Fruit fly (Drosophila melanogaster) Kc167 (cell line): ENCODE measurements around the gene CG9733.

Experiments used
- h ChIP-seq: fragments of >200 bp; optimal IDR thresholded peaks from 3 replicates; lab custom pipeline; 2018; ENCODE audit warnings: missing external identifiers
- ttk ChIP-seq: sonication (Bioruptor generic); optimal IDR thresholded peaks from 2 replicates; lab custom pipeline; 2017; ENCODE audit warnings: missing external identifiers

DNA sequence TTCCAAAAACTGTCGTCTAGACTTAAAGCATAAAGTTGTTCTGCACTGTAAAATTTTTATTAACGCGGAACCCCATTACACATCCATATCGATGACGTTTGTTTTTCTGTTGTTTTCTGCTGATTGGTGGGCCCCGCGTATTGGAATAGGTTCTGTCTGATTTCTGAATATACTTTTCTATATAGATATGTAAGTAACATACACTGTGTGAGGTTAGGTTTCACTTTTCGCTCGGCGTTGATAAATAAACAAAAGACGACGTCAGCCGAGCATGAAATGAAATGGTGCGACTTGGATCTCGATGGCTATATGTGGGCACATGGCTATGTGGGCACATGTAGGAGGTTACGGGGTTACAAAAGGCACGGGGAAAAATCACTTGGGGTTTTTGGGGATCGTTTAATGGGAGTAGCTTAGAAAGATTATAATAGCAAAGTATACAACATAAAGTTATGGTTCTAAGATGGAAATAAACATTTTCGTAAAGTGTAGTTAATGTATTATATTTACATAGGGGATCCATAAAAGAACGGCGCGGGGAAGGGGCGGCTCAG is 36.6 kb upstream of the CG9733 start:
- TF ChIP-seq h (lab: Kevin White, UChicago) (no peak), ttk (no peak)
